Fruit fly (Drosophila melanogaster) whole organism, pupa: ENCODE measurements around the gene DIP-alpha.
A peak's percentile ranks its signal among the peaks of the same experiment; 100 is the strongest.

Experiments
- CG10348 ChIP-seq: fragments of 200-800 bp; sonication (Bioruptor generic); IDR thresholded peaks from 2 replicates; pipeline ENCODE4 v1.3.6; 2022; ENCODE audit warnings: missing biosample characterization, missing genetic modification characterization
- CG12605 ChIP-seq: fragments of 200-800 bp; sonication (Bioruptor generic); IDR thresholded peaks from 2 replicates; pipeline ENCODE4 v1.3.6; 2022; ENCODE audit warnings: missing biosample characterization, missing genetic modification characterization
- CG13204 ChIP-seq: fragments of 200-800 bp; sonication (Bioruptor generic); optimal IDR thresholded peaks from 2 replicates; lab custom pipeline; 2018; ENCODE audit warnings: missing biosample characterization, mild to moderate bottlenecking, missing genetic modification characterization, moderate library complexity
- CG14655 ChIP-seq: fragments of 200-800 bp; sonication (Bioruptor generic); optimal IDR thresholded peaks from 3 replicates; lab custom pipeline; 2017; ENCODE audit warnings: mild to moderate bottlenecking, missing biosample characterization, missing genetic modification reagents, missing genetic modification characterization
- CG15710 ChIP-seq: fragments of 200-800 bp; sonication (Bioruptor generic); optimal IDR thresholded peaks from 2 replicates; lab custom pipeline; 2018; ENCODE audit warnings: missing biosample characterization, mild to moderate bottlenecking, missing genetic modification characterization, moderate library complexity
- CG17806 ChIP-seq: fragments of 200-800 bp; sonication (Bioruptor generic); optimal IDR thresholded peaks from 2 replicates; lab custom pipeline; 2018; ENCODE audit warnings: missing biosample characterization, mild to moderate bottlenecking, missing genetic modification characterization, moderate library complexity
- CG32121 ChIP-seq: fragments of 200-800 bp; sonication (Bioruptor generic); IDR thresholded peaks from 2 replicates; pipeline ENCODE4 v1.3.6; 2022; ENCODE audit warnings: missing biosample characterization, missing genetic modification characterization
- CG34367 ChIP-seq: fragments of 200-800 bp; sonication (Bioruptor generic); optimal IDR thresholded peaks from 2 replicates; lab custom pipeline; 2018; ENCODE audit warnings: missing biosample characterization, mild to moderate bottlenecking, missing genetic modification characterization
- CG4496 ChIP-seq: fragments of 200-800 bp; sonication (Bioruptor generic); IDR thresholded peaks from 3 replicates; pipeline ENCODE4 v1.3.6; 2022; ENCODE audit warnings: missing biosample characterization, missing genetic modification characterization
- CG8159 ChIP-seq: fragments of 200-800 bp; sonication (Bioruptor generic); optimal IDR thresholded peaks from 3 replicates; lab custom pipeline; 2018; ENCODE audit warnings: missing biosample characterization, mild to moderate bottlenecking, missing genetic modification characterization, moderate library complexity
- CG8301 ChIP-seq: fragments of 200-800 bp; sonication (Bioruptor generic); optimal IDR thresholded peaks from 2 replicates; lab custom pipeline; 2018; ENCODE audit warnings: missing biosample characterization, mild to moderate bottlenecking, missing genetic modification characterization
- CG9948 ChIP-seq: fragments of 200-800 bp; sonication (Bioruptor generic); optimal IDR thresholded peaks from 2 replicates; lab custom pipeline; 2018; ENCODE audit warnings: missing biosample characterization, mild to moderate bottlenecking, missing genetic modification characterization, moderate library complexity
- D1 ChIP-seq: fragments of 200-800 bp; sonication (Bioruptor generic); optimal IDR thresholded peaks from 2 replicates; lab custom pipeline; 2018; ENCODE audit warnings: missing biosample characterization, mild to moderate bottlenecking, missing genetic modification characterization, moderate library complexity
- EcR ChIP-seq: fragments of 200-800 bp; sonication (Bioruptor generic); optimal IDR thresholded peaks from 3 replicates; lab custom pipeline; 2019; ENCODE audit warnings: missing biosample characterization, missing genetic modification characterization, mild to moderate bottlenecking, moderate library complexity, missing genetic modification reagents
- Ets98B ChIP-seq: fragments of 200-800 bp; sonication (Bioruptor generic); IDR thresholded peaks from 2 replicates; pipeline ENCODE4 v1.3.6; 2022; ENCODE audit warnings: missing biosample characterization, missing genetic modification characterization
- Pif1A ChIP-seq: fragments of 200-800 bp; sonication (Bioruptor generic); optimal IDR thresholded peaks from 3 replicates; lab custom pipeline; 2016; ENCODE audit warnings: missing biosample characterization, missing genetic modification characterization
- Pif1B ChIP-seq: fragments of 200-800 bp; sonication (Bioruptor generic); optimal IDR thresholded peaks from 3 replicates; lab custom pipeline; 2016; ENCODE audit warnings: missing biosample characterization, missing genetic modification characterization
- Snoo ChIP-seq: fragments of 200-800 bp; sonication (Bioruptor generic); optimal IDR thresholded peaks from 3 replicates; lab custom pipeline; 2017; ENCODE audit warnings: missing biosample characterization, mild to moderate bottlenecking, missing genetic modification characterization, inconsistent platforms
- fd96Ca ChIP-seq: fragments of 200-800 bp; sonication (Bioruptor generic); IDR thresholded peaks from 3 replicates; pipeline ENCODE4 v1.3.6; 2022; ENCODE audit warnings: missing biosample characterization, missing genetic modification characterization
- gl ChIP-seq: fragments of 200-800 bp; sonication (Bioruptor generic); optimal IDR thresholded peaks from 2 replicates; lab custom pipeline; 2018; ENCODE audit warnings: missing biosample characterization, mild to moderate bottlenecking, missing genetic modification characterization
- rn ChIP-seq: fragments of 200-800 bp; sonication (Bioruptor generic); IDR thresholded peaks from 2 replicates; pipeline ENCODE4 v1.3.6; 2022; ENCODE audit warnings: missing biosample characterization, missing genetic modification characterization

DIP-alpha gene

dm6 chrX:3474476-3475439 is 96.7 kb downstream of the DIP-alpha start, which contains the start of gene CG12206:
TSS of gene CG12206 (minus strand) at chrX:3474524.
- TF ChIP-seq CG4496 (GFP tag; lab: Robert Waterston, UW) (peak; percentile 87), CG8301 (tag; lab: Kevin White, UChicago) (peak; percentile 75), CG34367 (tag; lab: Kevin White, UChicago) (peak; percentile 89), D1 (tag; lab: Kevin White, UChicago) (peak; percentile 76), CG9948 (tag; lab: Kevin White, UChicago) (peak; percentile 88), CG13204 (GFP tag; lab: Kevin White, UChicago) (peak; percentile 85), Ets98B (GFP tag; lab: Robert Waterston, UW) (peak; percentile 50), Pif1A (GFP tag; lab: Kevin White, UChicago) (peak; percentile 80), CG15710 (tag; lab: Kevin White, UChicago) (peak; percentile 92), EcR (GFP tag; lab: Kevin White, UChicago) (peak; percentile 49), fd96Ca (GFP tag; lab: Robert Waterston, UW) (peak; percentile 72; the same call in 2 of the 3 replicates), Pif1B (GFP tag; lab: Kevin White, UChicago) (peak; percentile 77), CG12605 (GFP tag; lab: Robert Waterston, UW) (peak; percentile 88), gl (tag; lab: Kevin White, UChicago) (peak; percentile 87), CG32121 (GFP tag; lab: Robert Waterston, UW) (peak; percentile 73), CG17806 (tag; lab: Kevin White, UChicago) (peak; percentile 80), CG10348 (GFP tag; lab: Robert Waterston, UW) (no peak), rn (GFP tag; lab: Robert Waterston, UW) (peak; percentile 31; the same call in 1 of the 2 replicates), CG8159 (tag; lab: Kevin White, UChicago) (peak; percentile 93), CG14655 (peak; percentile 82), Snoo (tag; lab: Kevin White, UChicago) (peak; percentile 78)

dm6 chrX:3473636-3474035 is 97.8 kb downstream of the DIP-alpha start:
- TF ChIP-seq CG15710 (tag; lab: Kevin White, UChicago) (peak; percentile 10), CG12605 (GFP tag; lab: Robert Waterston, UW) (no peak)

dm6 chrX:3470467-3471079 is 100.9 kb downstream of the DIP-alpha start:
- TF ChIP-seq EcR (GFP tag; lab: Kevin White, UChicago), result no peak
- TF ChIP-seq gl (tag; lab: Kevin White, UChicago), result no peak

dm6 chrX:3465551-3465950 is 105.9 kb downstream of the DIP-alpha start:
- TF ChIP-seq CG9948 (tag; lab: Kevin White, UChicago), result no peak
- TF ChIP-seq CG15710 (tag; lab: Kevin White, UChicago), result no peak
- TF ChIP-seq CG13204 (GFP tag; lab: Kevin White, UChicago), result no peak
- TF ChIP-seq CG32121 (GFP tag; lab: Robert Waterston, UW), result no peak
- no peak for TF ChIP-seq Pif1A (GFP tag; lab: Kevin White, UChicago)
- TF ChIP-seq Pif1B (GFP tag; lab: Kevin White, UChicago), result no peak
- TF ChIP-seq CG12605 (GFP tag; lab: Robert Waterston, UW), result peak; percentile 28; the same call in 1 of the 2 replicates

dm6 chrX:3463944-3464343 is 107.5 kb downstream of the DIP-alpha start, which contains the start of gene CG16781:
TSS of gene CG16781 (minus strand) at chrX:3464044.
- TF ChIP-seq EcR (GFP tag; lab: Kevin White, UChicago) (no peak), D1 (tag; lab: Kevin White, UChicago) (no peak), CG9948 (tag; lab: Kevin White, UChicago) (no peak), CG12605 (GFP tag; lab: Robert Waterston, UW) (no peak), CG14655 (no peak), CG17806 (tag; lab: Kevin White, UChicago) (no peak), Ets98B (GFP tag; lab: Robert Waterston, UW) (no peak), Pif1B (GFP tag; lab: Kevin White, UChicago) (no peak), CG10348 (GFP tag; lab: Robert Waterston, UW) (no peak), CG8159 (tag; lab: Kevin White, UChicago) (no peak), CG15710 (tag; lab: Kevin White, UChicago) (no peak), Pif1A (GFP tag; lab: Kevin White, UChicago) (no peak), CG4496 (GFP tag; lab: Robert Waterston, UW) (no peak), CG34367 (tag; lab: Kevin White, UChicago) (no peak), rn (GFP tag; lab: Robert Waterston, UW) (no peak), fd96Ca (GFP tag; lab: Robert Waterston, UW) (no peak), CG32121 (GFP tag; lab: Robert Waterston, UW) (no peak), CG8301 (tag; lab: Kevin White, UChicago) (no peak), CG13204 (GFP tag; lab: Kevin White, UChicago) (no peak)
